Worm (Caenorhabditis elegans) whole organism, mixed stage, embryonic: ENCODE data around the gene cyp-34A9.

Experiments used
- M03D4.4 ChIP-seq: sonication (generic microtip); optimal IDR thresholded peaks from 2 replicates; lab custom pipeline; 2017; ENCODE audit warnings: mild to moderate bottlenecking, missing genetic modification characterization, missing compliant biosample characterization
- bed-3 ChIP-seq: fragments of 200-800 bp; sonication (Bioruptor generic); optimal IDR thresholded peaks from 3 replicates; lab custom pipeline; 2018; ENCODE audit warnings: mild to moderate bottlenecking, missing genetic modification characterization, moderate library complexity, missing compliant biosample characterization
- blmp-1 ChIP-seq: fragments of 150-350 bp; optimal IDR thresholded peaks from 2 replicates; lab custom pipeline; 2014; ENCODE audit warnings: missing biosample characterization, missing genetic modification characterization
- ceh-39 ChIP-seq: fragments of 150-350 bp; optimal IDR thresholded peaks from 2 replicates; lab custom pipeline; 2014; ENCODE audit warnings: missing biosample characterization, missing genetic modification characterization
- ceh-43 ChIP-seq: fragments of 200-800 bp; sonication (Bioruptor generic); optimal IDR thresholded peaks from 2 replicates; lab custom pipeline; 2018; ENCODE audit warnings: mild to moderate bottlenecking, missing genetic modification characterization, moderate library complexity, missing compliant biosample characterization
- ceh-83 ChIP-seq: fragments of 200-800 bp; sonication (Bioruptor generic); optimal IDR thresholded peaks from 2 replicates; lab custom pipeline; 2018; ENCODE audit warnings: mild to moderate bottlenecking, missing genetic modification characterization, missing compliant biosample characterization
- ces-1 ChIP-seq: fragments of 150-350 bp; optimal IDR thresholded peaks from 2 replicates; lab custom pipeline; 2014; ENCODE audit warnings: missing biosample characterization, missing genetic modification reagents, missing genetic modification characterization
- cnd-1 ChIP-seq: fragments of 200-800 bp; sonication (Bioruptor generic); optimal IDR thresholded peaks from 2 replicates; lab custom pipeline; 2018; ENCODE audit warnings: mild to moderate bottlenecking, missing genetic modification characterization, missing compliant biosample characterization
- drap-1 ChIP-seq: fragments of 200-800 bp; sonication (Bioruptor generic); optimal IDR thresholded peaks from 3 replicates; lab custom pipeline; 2018; ENCODE audit warnings: mild to moderate bottlenecking, missing genetic modification characterization, missing compliant biosample characterization
- elt-1 ChIP-seq: sonication (generic microtip); optimal IDR thresholded peaks from 2 replicates; lab custom pipeline; 2017; ENCODE audit warnings: missing genetic modification characterization, mild to moderate bottlenecking, missing compliant biosample characterization, antibody characterized with exemption, moderate library complexity, borderline replicate concordance; ENCODE audit not compliant: insufficient read depth
- elt-3 ChIP-seq: fragments of 150-350 bp; optimal IDR thresholded peaks from 2 replicates; lab custom pipeline; 2014; ENCODE audit warnings: missing biosample characterization, missing genetic modification characterization
- flh-1 ChIP-seq: fragments of 200-800 bp; sonication (Bioruptor generic); optimal IDR thresholded peaks from 2 replicates; lab custom pipeline; 2018; ENCODE audit warnings: mild to moderate bottlenecking, missing genetic modification characterization, moderate library complexity, missing compliant biosample characterization
- ham-2 ChIP-seq: fragments of 200-800 bp; sonication (Bioruptor generic); optimal IDR thresholded peaks from 2 replicates; lab custom pipeline; 2018; ENCODE audit warnings: mild to moderate bottlenecking, missing genetic modification characterization, missing compliant biosample characterization
- hlh-1 ChIP-seq: fragments of 150-350 bp; optimal IDR thresholded peaks from 2 replicates; lab custom pipeline; 2014; ENCODE audit warnings: missing biosample characterization, missing genetic modification reagents, missing genetic modification characterization
- lin-13 ChIP-seq: fragments of 150-350 bp; optimal IDR thresholded peaks from 2 replicates; lab custom pipeline; 2014; ENCODE audit warnings: missing biosample characterization, missing genetic modification characterization
- lin-32 ChIP-seq: fragments of 200-800 bp; sonication (Bioruptor generic); optimal IDR thresholded peaks from 2 replicates; lab custom pipeline; 2018; ENCODE audit warnings: mild to moderate bottlenecking, missing genetic modification characterization, missing compliant biosample characterization
- lsy-2 ChIP-seq: fragments of 150-350 bp; optimal IDR thresholded peaks from 2 replicates; lab custom pipeline; 2014; ENCODE audit warnings: missing biosample characterization, missing genetic modification characterization
- mab-5 ChIP-seq: fragments of 150-350 bp; optimal IDR thresholded peaks from 2 replicates; lab custom pipeline; 2014; ENCODE audit warnings: missing biosample characterization, missing genetic modification characterization
- mep-1 ChIP-seq: fragments of 150-350 bp; optimal IDR thresholded peaks from 2 replicates; lab custom pipeline; 2017; ENCODE audit warnings: missing biosample characterization, missing genetic modification reagents, missing genetic modification characterization, inconsistent platforms
- mls-2 ChIP-seq: sonication (generic microtip); optimal IDR thresholded peaks from 2 replicates; lab custom pipeline; 2016; ENCODE audit warnings: mild to moderate bottlenecking, missing genetic modification characterization, moderate library complexity, missing compliant biosample characterization
- nhr-12 ChIP-seq: fragments of 150-350 bp; optimal IDR thresholded peaks from 2 replicates; lab custom pipeline; 2014; ENCODE audit warnings: missing biosample characterization, missing genetic modification characterization
- nhr-2 ChIP-seq: fragments of 150-350 bp; optimal IDR thresholded peaks from 2 replicates; lab custom pipeline; 2014; ENCODE audit warnings: missing biosample characterization, missing genetic modification characterization
- nhr-237 ChIP-seq: fragments of 150-350 bp; optimal IDR thresholded peaks from 2 replicates; lab custom pipeline; 2014; ENCODE audit warnings: missing biosample characterization, missing genetic modification characterization
- nhr-28 ChIP-seq: fragments of 150-350 bp; optimal IDR thresholded peaks from 2 replicates; lab custom pipeline; 2014; ENCODE audit warnings: missing biosample characterization, missing genetic modification characterization
- nhr-76 ChIP-seq: sonication (generic microtip); optimal IDR thresholded peaks from 2 replicates; lab custom pipeline; 2017; ENCODE audit warnings: missing biosample characterization, missing genetic modification characterization
- pha-4 ChIP-seq: fragments of 150-350 bp; optimal IDR thresholded peaks from 2 replicates; lab custom pipeline; 2018; ENCODE audit warnings: missing biosample characterization, missing genetic modification reagents, missing genetic modification characterization
- sem-2 ChIP-seq: fragments of 200-800 bp; sonication (Bioruptor generic); optimal IDR thresholded peaks from 2 replicates; lab custom pipeline; 2018; ENCODE audit warnings: mild to moderate bottlenecking, missing genetic modification characterization, missing compliant biosample characterization
- snpc-4 ChIP-seq: fragments of 150-350 bp; optimal IDR thresholded peaks from 2 replicates; lab custom pipeline; 2014; ENCODE audit warnings: missing biosample characterization, missing genetic modification characterization
- sptf-1 ChIP-seq: sonication (generic microtip); optimal IDR thresholded peaks from 2 replicates; lab custom pipeline; 2017; ENCODE audit warnings: mild to moderate bottlenecking, missing genetic modification characterization, moderate library complexity, missing compliant biosample characterization
- tbx-8 ChIP-seq: fragments of 200-800 bp; sonication (Bioruptor generic); optimal IDR thresholded peaks from 2 replicates; lab custom pipeline; 2018; ENCODE audit warnings: mild to moderate bottlenecking, missing genetic modification characterization, moderate library complexity, missing compliant biosample characterization
- unc-120 ChIP-seq: sonication (generic microtip); optimal IDR thresholded peaks from 2 replicates; lab custom pipeline; 2017; ENCODE audit warnings: missing genetic modification characterization, missing compliant biosample characterization; ENCODE audit not compliant: poor library complexity, severe bottlenecking
- unc-39 ChIP-seq: fragments of 150-350 bp; optimal IDR thresholded peaks from 2 replicates; lab custom pipeline; 2014; ENCODE audit warnings: missing biosample characterization, missing genetic modification characterization
- unc-62 ChIP-seq: fragments of 150-350 bp; optimal IDR thresholded peaks from 2 replicates; lab custom pipeline; 2014; ENCODE audit warnings: missing biosample characterization, missing genetic modification reagents, missing genetic modification characterization
- zip-8 ChIP-seq: fragments of 150-350 bp; optimal IDR thresholded peaks from 2 replicates; lab custom pipeline; 2014; ENCODE audit warnings: missing biosample characterization, missing genetic modification characterization
- ztf-11 ChIP-seq: fragments of 150-350 bp; optimal IDR thresholded peaks from 2 replicates; lab custom pipeline; 2014; ENCODE audit warnings: missing biosample characterization, missing genetic modification characterization

cyp-34A9 gene

DNA sequence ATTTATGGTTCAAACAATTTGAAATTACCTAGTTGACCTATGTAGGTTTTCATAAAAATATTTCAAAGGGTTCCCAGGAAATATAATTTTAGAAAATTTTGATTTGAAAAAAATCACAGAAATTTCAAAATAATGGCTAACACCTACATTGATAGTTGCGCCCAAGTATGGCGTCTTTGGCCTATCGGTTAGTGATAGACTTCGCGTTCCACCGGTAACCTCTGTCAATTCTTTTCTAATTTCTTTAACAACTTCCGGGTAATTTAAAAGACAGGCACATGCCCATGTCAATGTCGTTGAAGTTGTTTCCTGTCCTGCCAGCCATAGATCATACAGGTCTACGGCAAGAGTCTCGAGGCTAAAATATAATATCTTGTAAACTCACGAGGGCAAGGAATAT is 1.4 kb downstream of the cyp-34A9 start:
- no peak for TF ChIP-seq hlh-1 (tag; lab: Kevin White, UChicago)
- no peak for TF ChIP-seq lsy-2 (tag; lab: Kevin White, UChicago)
- no peak for TF ChIP-seq flh-1 (GFP tag; lab: Kevin White, UChicago)
- TF ChIP-seq cnd-1 (tag; lab: Kevin White, UChicago) = no peak
- no peak for TF ChIP-seq mab-5 (tag; lab: Kevin White, UChicago)
- TF ChIP-seq sem-2 (GFP tag; lab: Kevin White, UChicago) = no peak
- TF ChIP-seq elt-1 (tag; lab: Kevin White, UChicago) = no peak
- TF ChIP-seq nhr-237 (tag; lab: Kevin White, UChicago) = no peak
- TF ChIP-seq blmp-1 = no peak
- no peak for TF ChIP-seq mep-1 (tag; lab: Kevin White, UChicago)
- TF ChIP-seq sptf-1 (tag; lab: Kevin White, UChicago) = no peak
- no peak for TF ChIP-seq ceh-83 (GFP tag; lab: Kevin White, UChicago)
- no peak for TF ChIP-seq nhr-28
- no peak for TF ChIP-seq M03D4.4 (tag; lab: Kevin White, UChicago)
- no peak for TF ChIP-seq ham-2 (GFP tag; lab: Kevin White, UChicago)
- TF ChIP-seq ceh-43 = no peak
- TF ChIP-seq unc-120 (tag; lab: Kevin White, UChicago) = no peak

DNA sequence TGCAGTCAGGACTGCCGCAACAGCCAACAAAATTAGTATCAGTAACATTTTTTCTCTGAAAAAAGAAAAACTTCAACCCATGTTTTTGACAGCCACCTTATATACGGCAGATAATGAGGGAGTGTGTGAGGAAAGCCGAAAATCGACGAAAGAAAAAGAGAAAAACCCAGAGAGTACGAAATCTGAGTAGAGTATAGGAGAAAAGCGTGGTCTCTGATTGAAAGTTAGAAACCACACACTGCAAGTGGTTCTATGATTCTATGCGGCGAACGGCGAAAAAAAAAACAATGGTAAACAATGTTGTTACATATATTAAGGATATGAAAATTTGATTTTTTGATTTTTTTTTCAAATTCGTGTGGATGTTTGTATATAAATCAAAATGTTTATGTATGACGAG is 2.6 kb downstream of the cyp-34A9 start, which contains the start of gene cyp-34A8:
TSS of gene cyp-34A8 (minus strand) at position 62 of the 400 bp plus-strand sequence.
- no peak for TF ChIP-seq bed-3 (GFP tag; lab: Kevin White, UChicago)
- no peak for TF ChIP-seq zip-8 (tag; lab: Kevin White, UChicago)
- TF ChIP-seq unc-62 (GFP tag; lab: Kevin White, UChicago) = no peak
- no peak for TF ChIP-seq nhr-28
- TF ChIP-seq snpc-4 (tag; lab: Kevin White, UChicago) = no peak
- no peak for TF ChIP-seq ztf-11 (tag; lab: Kevin White, UChicago)
- no peak for TF ChIP-seq nhr-12 (tag; lab: Kevin White, UChicago)
- no peak for TF ChIP-seq ceh-39
- TF ChIP-seq drap-1 (GFP tag; lab: Kevin White, UChicago) = no peak
- TF ChIP-seq ham-2 (GFP tag; lab: Kevin White, UChicago) = no peak
- no peak for TF ChIP-seq nhr-76 (tag; lab: Kevin White, UChicago)

DNA sequence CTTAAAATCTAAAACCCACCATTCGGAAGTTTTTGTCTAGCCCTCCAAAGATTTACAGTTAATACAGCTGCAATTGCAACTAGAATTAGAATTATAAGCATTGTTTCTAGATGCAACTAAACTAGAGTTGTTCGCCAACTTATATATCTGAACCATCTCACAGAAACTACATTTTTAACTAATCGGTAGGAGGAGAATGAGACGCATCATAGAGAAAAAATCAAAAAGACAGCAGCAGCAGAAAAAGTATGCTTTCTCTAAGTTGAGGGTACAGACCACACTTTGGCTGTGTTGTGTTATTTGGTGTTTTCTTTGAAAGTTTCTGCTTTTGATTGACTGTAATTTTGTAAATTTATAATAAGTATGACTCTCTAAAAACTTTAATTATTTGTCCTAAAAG is 6.6 kb downstream of the cyp-34A9 start, which contains the start of gene cyp-34A7:
TSS of gene cyp-34A7 (minus strand) at position 101 of the 400 bp plus-strand sequence.
- TF ChIP-seq ham-2 (GFP tag; lab: Kevin White, UChicago) (no peak), ces-1 (GFP tag; lab: Kevin White, UChicago) (no peak), snpc-4 (tag; lab: Kevin White, UChicago) (no peak), M03D4.4 (tag; lab: Kevin White, UChicago) (no peak), elt-3 (tag; lab: Kevin White, UChicago) (no peak), sem-2 (GFP tag; lab: Kevin White, UChicago) (no peak), nhr-2 (tag; lab: Kevin White, UChicago) (no peak), lin-32 (GFP tag; lab: Kevin White, UChicago) (no peak), mls-2 (no peak), tbx-8 (GFP tag; lab: Kevin White, UChicago) (no peak), zip-8 (tag; lab: Kevin White, UChicago) (no peak), drap-1 (GFP tag; lab: Kevin White, UChicago) (no peak), elt-1 (tag; lab: Kevin White, UChicago) (no peak), pha-4 (no peak), unc-39 (tag; lab: Kevin White, UChicago) (no peak), blmp-1 (no peak), nhr-237 (tag; lab: Kevin White, UChicago) (no peak), nhr-76 (tag; lab: Kevin White, UChicago) (no peak), lin-13 (tag; lab: Kevin White, UChicago) (no peak)

DNA sequence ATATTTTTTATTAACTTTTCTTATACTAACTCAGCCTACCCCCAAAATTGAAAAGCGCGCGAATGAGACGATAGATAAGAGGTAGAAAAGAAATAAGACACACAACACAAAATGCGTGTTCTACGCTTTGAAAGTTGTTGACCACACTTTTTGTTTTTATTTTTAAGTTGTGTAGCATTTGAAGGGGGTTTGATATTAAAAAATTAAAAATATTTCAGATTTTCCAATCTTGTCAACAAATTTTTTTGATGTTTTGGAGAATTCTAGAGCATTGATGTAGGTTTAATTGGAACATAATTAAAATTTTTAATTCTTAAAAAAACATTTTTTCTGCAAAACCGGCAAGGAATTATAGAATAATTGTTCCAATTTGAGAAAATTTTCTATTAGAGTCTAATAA is 9.1 kb downstream of the cyp-34A9 start, which contains the start of gene cyp-34A6:
TSS of gene cyp-34A6 (minus strand) at position 101 of the 400 bp plus-strand sequence.
- no peak for TF ChIP-seq ham-2 (GFP tag; lab: Kevin White, UChicago)
- no peak for TF ChIP-seq hlh-1 (tag; lab: Kevin White, UChicago)
- no peak for TF ChIP-seq bed-3 (GFP tag; lab: Kevin White, UChicago)
- no peak for TF ChIP-seq cnd-1 (tag; lab: Kevin White, UChicago)
- no peak for TF ChIP-seq nhr-2 (tag; lab: Kevin White, UChicago)
- no peak for TF ChIP-seq ces-1 (GFP tag; lab: Kevin White, UChicago)
- no peak for TF ChIP-seq snpc-4 (tag; lab: Kevin White, UChicago)
- TF ChIP-seq nhr-237 (tag; lab: Kevin White, UChicago) = no peak
- TF ChIP-seq elt-1 (tag; lab: Kevin White, UChicago) = no peak
- TF ChIP-seq flh-1 (GFP tag; lab: Kevin White, UChicago) = no peak
- TF ChIP-seq sem-2 (GFP tag; lab: Kevin White, UChicago) = no peak
- TF ChIP-seq nhr-76 (tag; lab: Kevin White, UChicago) = no peak
- TF ChIP-seq pha-4 = no peak
- TF ChIP-seq blmp-1 = no peak
